Fruit fly (Drosophila melanogaster) whole organism, prepupa: ENCODE measurements around the gene CG3104.

Experiments used
- CG11902 ChIP-seq: fragments of 200-800 bp; sonication (Bioruptor generic); optimal IDR thresholded peaks from 3 replicates; lab custom pipeline; 2016; ENCODE audit warnings: missing biosample characterization, missing genetic modification characterization
- CG15336 ChIP-seq: fragments of 200-800 bp; sonication (Bioruptor generic); IDR thresholded peaks from 2 replicates; pipeline ENCODE4 v1.3.6; 2022; ENCODE audit warnings: missing biosample characterization, missing genetic modification characterization
- CG1621 ChIP-seq: fragments of 200-800 bp; sonication (Bioruptor generic); optimal IDR thresholded peaks from 3 replicates; lab custom pipeline; 2018; ENCODE audit warnings: missing biosample characterization, mild to moderate bottlenecking, missing genetic modification characterization
- CG32006 ChIP-seq: fragments of 200-800 bp; sonication (Bioruptor generic); optimal IDR thresholded peaks from 3 replicates; lab custom pipeline; 2017; ENCODE audit warnings: missing biosample characterization, mild to moderate bottlenecking, missing genetic modification characterization
- CG3919 ChIP-seq: fragments of 200-800 bp; sonication (Bioruptor generic); optimal IDR thresholded peaks from 3 replicates; lab custom pipeline; 2016; ENCODE audit warnings: missing biosample characterization, missing genetic modification characterization
- CG6163 ChIP-seq: fragments of 200-800 bp; sonication (Bioruptor generic); IDR thresholded peaks from 3 replicates; pipeline ENCODE4 v1.3.6; 2022; ENCODE audit warnings: missing biosample characterization, missing genetic modification characterization
- CG8119 ChIP-seq: fragments of 200-800 bp; sonication (Bioruptor generic); IDR thresholded peaks from 3 replicates; pipeline ENCODE4 v1.3.6; 2022; ENCODE audit warnings: missing biosample characterization, missing genetic modification characterization
- CG8319 ChIP-seq: fragments of 200-800 bp; sonication (Bioruptor generic); optimal IDR thresholded peaks from 3 replicates; lab custom pipeline; 2016; ENCODE audit warnings: missing biosample characterization, missing genetic modification characterization
- CG8632 ChIP-seq: fragments of 200-800 bp; sonication (Bioruptor generic); optimal IDR thresholded peaks from 3 replicates; lab custom pipeline; 2016; ENCODE audit warnings: missing biosample characterization, missing genetic modification characterization
- Eip78C ChIP-seq: fragments of 200-800 bp; sonication (Bioruptor generic); peaks from one replicate; lab custom pipeline; 2016; ENCODE audit warnings: missing biosample characterization, missing genetic modification characterization
- Hr4 ChIP-seq: fragments of 200-800 bp; sonication (Bioruptor generic); optimal IDR thresholded peaks from 3 replicates; lab custom pipeline; 2016; ENCODE audit warnings: missing biosample characterization, missing genetic modification characterization
- dsx ChIP-seq: fragments of 200-800 bp; optimal IDR thresholded peaks from 3 replicates; lab custom pipeline; 2019; ENCODE audit warnings: missing biosample characterization, mild to moderate bottlenecking, missing genetic modification characterization, moderate library complexity; ENCODE audit not compliant: poor library complexity, severe bottlenecking
- eg ChIP-seq: fragments of 200-800 bp; sonication (Bioruptor generic); IDR thresholded peaks from 3 replicates; pipeline ENCODE4 v1.3.6; 2022; ENCODE audit warnings: missing biosample characterization, missing genetic modification characterization
- fd59A ChIP-seq: fragments of 200-800 bp; sonication (Bioruptor generic); optimal IDR thresholded peaks from 2 replicates; lab custom pipeline; 2017; ENCODE audit warnings: missing biosample characterization, mild to moderate bottlenecking, missing genetic modification characterization, missing genetic modification reagents
- fd85E ChIP-seq: fragments of 200-800 bp; sonication (Bioruptor generic); optimal IDR thresholded peaks from 3 replicates; lab custom pipeline; 2016; ENCODE audit warnings: missing biosample characterization, missing genetic modification characterization
- salr ChIP-seq, 2 experiments: fragments of 200-800 bp; sonication (Bioruptor generic); optimal IDR thresholded peaks; 3 replicates each; lab custom pipeline; 2016 to 2018; ENCODE audit warnings: missing biosample characterization in 2 of 2, missing genetic modification characterization in 2 of 2, mild to moderate bottlenecking in 1 of 2
- svp ChIP-seq: fragments of 200-800 bp; sonication (Bioruptor generic); peaks from one replicate; lab custom pipeline; 2016; ENCODE audit warnings: missing biosample characterization, missing genetic modification characterization
- vri ChIP-seq: fragments of 200-800 bp; sonication (Bioruptor generic); optimal IDR thresholded peaks from 3 replicates; lab custom pipeline; 2016; ENCODE audit warnings: missing biosample characterization, mild to moderate bottlenecking, missing genetic modification characterization

The CG3104 gene

dm6 chr2L:2800956-2801776 is 54.4 kb downstream of the CG3104 start:
- TF ChIP-seq CG11902 (GFP tag; lab: Kevin White, UChicago) (no peak), svp (GFP tag; lab: Kevin White, UChicago) (peak; percentile 91)

DNA sequence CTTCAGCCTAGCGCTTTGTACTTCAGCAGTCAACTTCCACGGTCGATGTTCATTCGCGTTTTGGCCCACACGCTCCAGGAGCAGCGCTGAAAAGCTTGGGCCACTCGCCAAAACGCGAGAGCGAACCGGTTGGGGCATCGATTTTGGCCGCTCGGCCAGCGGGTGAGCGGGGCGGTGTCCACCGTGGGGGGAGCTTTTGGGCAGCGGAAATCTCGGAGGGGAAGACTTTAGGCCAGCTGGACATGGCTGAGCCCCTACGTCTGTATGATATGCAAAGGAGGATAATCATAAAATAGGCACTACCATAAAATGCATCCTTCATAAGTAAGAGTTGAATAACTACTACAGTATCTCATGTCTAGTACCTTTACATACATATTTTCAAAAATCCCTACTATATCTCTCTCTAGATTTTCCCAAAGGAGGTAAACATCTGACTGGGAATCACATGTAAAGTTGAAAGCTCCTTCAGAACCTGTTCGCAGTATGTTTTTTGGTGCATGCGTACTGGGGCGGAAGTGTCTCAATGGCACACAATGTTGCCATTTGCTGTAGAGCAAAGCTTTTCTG is 55.6 kb downstream of the CG3104 start, which contains the start of gene Syt1:
Gene Syt1, minus strand, starts transcription at position 71 of the 570 bp plus-strand sequence.
- TF ChIP-seq eg (GFP tag; lab: Robert Waterston, UW), result 0 out of 3 replicates have a peak, but pooled peaks have one; percentile 13
- no peak for TF ChIP-seq CG8119
- peak; percentile 28 for TF ChIP-seq svp (GFP tag; lab: Kevin White, UChicago)
- TF ChIP-seq Eip78C (GFP tag; lab: Kevin White, UChicago), result peak; percentile 66
- TF ChIP-seq salr (GFP tag; optimal IDR thresholded peaks at IDR 0.05; lab: Kevin White, UChicago), result no peak
- peak; percentile 51; the same call in 1 of the 3 replicates for TF ChIP-seq CG6163
- no peak for TF ChIP-seq vri (GFP tag; lab: Kevin White, UChicago)
- TF ChIP-seq CG15336 (GFP tag; lab: Robert Waterston, UW), result peak; percentile 18; the same call in 1 of the 2 replicates
- TF ChIP-seq CG32006 (GFP tag; lab: Kevin White, UChicago), result no peak
- peak; percentile 28 for TF ChIP-seq dsx
- TF ChIP-seq fd85E (GFP tag; lab: Kevin White, UChicago), result no peak
- TF ChIP-seq CG1621 (tag; lab: Kevin White, UChicago), result no peak
- TF ChIP-seq Hr4 (GFP tag; lab: Kevin White, UChicago), result peak; percentile 8
- TF ChIP-seq CG3919 (GFP tag; lab: Kevin White, UChicago), result no peak
- TF ChIP-seq CG8319 (GFP tag; lab: Kevin White, UChicago), result no peak
- TF ChIP-seq CG8632 (GFP tag; lab: Kevin White, UChicago), result no peak
- no peak for TF ChIP-seq fd59A (GFP tag; lab: Kevin White, UChicago)
